4 worm cellular contexts compared by ENCODE assay signal in genomic region chrX:827502-827901, ce11.
TF ChIP-seq lines count a peak whose summit lies in the region.

No protein-coding gene starts in this region.

TF ChIP-seq in whole organism, L2 larva, 48 proteins besides CTCF, POLR2A, EP300 and RAD21 (continues in another document):
- peak; percentile 60 to 68 for TF ChIP-seq mdl-1 (tag; optimal IDR thresholded peaks at IDR 0.05; lab: Kevin White, UChicago)
- TF ChIP-seq nhr-23 (tag; optimal IDR thresholded peaks at IDR 0.05; lab: Kevin White, UChicago) = no peak
- TF ChIP-seq unc-39 (tag; optimal IDR thresholded peaks at IDR 0.05; lab: Kevin White, UChicago) = peak; percentile 32
- TF ChIP-seq nhr-237 (tag; optimal IDR thresholded peaks at IDR 0.05; lab: Kevin White, UChicago) = no peak
- peak; percentile 16 for TF ChIP-seq lin-13 (GFP tag; optimal IDR thresholded peaks at IDR 0.05; lab: Kevin White, UChicago)
- TF ChIP-seq ama-1 (optimal IDR thresholded peaks at IDR 0.05; lab: Kevin White, UChicago) = no peak
- TF ChIP-seq nhr-6 (tag; optimal IDR thresholded peaks at IDR 0.05; lab: Kevin White, UChicago) = peak; percentile 70
- peak; percentile 64 for TF ChIP-seq sem-4 (tag; optimal IDR thresholded peaks at IDR 0.05; lab: Kevin White, UChicago)
- TF ChIP-seq snpc-4 (tag; optimal IDR thresholded peaks at IDR 0.05; lab: Kevin White, UChicago) = no peak
- no peak for TF ChIP-seq ztf-1 (GFP tag; conservative IDR thresholded peaks at IDR 0.05; lab: Robert Waterston, UW)
- TF ChIP-seq blmp-1 (tag; optimal IDR thresholded peaks at IDR 0.05; lab: Kevin White, UChicago; ENCODE audit: insufficient read depth) = peak; percentile 78
- TF ChIP-seq C34F6.9 (tag; optimal IDR thresholded peaks at IDR 0.05; lab: Kevin White, UChicago) = peak; percentile 82
- peak; percentile 67 for TF ChIP-seq F13H6.1 (tag; optimal IDR thresholded peaks at IDR 0.05; lab: Kevin White, UChicago)
- TF ChIP-seq aly-2 (tag; optimal IDR thresholded peaks at IDR 0.05; lab: Kevin White, UChicago) = no peak
- TF ChIP-seq nhr-21 (tag; optimal IDR thresholded peaks at IDR 0.05; lab: Kevin White, UChicago) = no peak
- peak; percentile 90 for TF ChIP-seq nhr-129 (tag; optimal IDR thresholded peaks at IDR 0.05; lab: Kevin White, UChicago)
- peak; percentile 92 for TF ChIP-seq crh-2 (tag; optimal IDR thresholded peaks at IDR 0.05; lab: Kevin White, UChicago)
- peak; percentile 61 for TF ChIP-seq fos-1 (tag; optimal IDR thresholded peaks at IDR 0.05; lab: Kevin White, UChicago)
- TF ChIP-seq mab-5 (tag; optimal IDR thresholded peaks at IDR 0.05; lab: Kevin White, UChicago) = peak; percentile 59
- no peak for TF ChIP-seq nhr-11 (tag; optimal IDR thresholded peaks at IDR 0.05; lab: Kevin White, UChicago)
- peak; percentile 62 for TF ChIP-seq unc-55 (GFP tag; optimal IDR thresholded peaks at IDR 0.05; lab: Kevin White, UChicago)
- TF ChIP-seq nhr-25 (tag; optimal IDR thresholded peaks at IDR 0.05; lab: Kevin White, UChicago) = peak; percentile 22
- peak; percentile 62 for TF ChIP-seq zag-1 (tag; optimal IDR thresholded peaks at IDR 0.05; lab: Kevin White, UChicago)

TF ChIP-seq in whole organism, L4 larva, 104 proteins besides CTCF, POLR2A, EP300 and RAD21 (continues in another document):
- TF ChIP-seq F37D6.2 (tag; optimal IDR thresholded peaks at IDR 0.05; lab: Kevin White, UChicago) (peak; percentile 3), ces-1 (GFP tag; optimal IDR thresholded peaks at IDR 0.05; lab: Kevin White, UChicago) (peak; percentile 46), hlh-11 (tag; optimal IDR thresholded peaks at IDR 0.05; lab: Kevin White, UChicago) (peak; percentile 55), nhr-6 (tag; optimal IDR thresholded peaks at IDR 0.05; lab: Kevin White, UChicago) (peak; percentile 59), nhr-77 (tag; optimal IDR thresholded peaks at IDR 0.05; lab: Kevin White, UChicago) (peak; percentile 33), F26F4.8 (GFP tag; conservative IDR thresholded peaks at IDR 0.05; lab: Robert Waterston, UW) (no peak), hmg-1.1 (GFP tag; IDR thresholded peaks at IDR 0.05; lab: Robert Waterston, UW) (peak; percentile 69; the same call in 1 of the 2 replicates), nhr-25 (tag; optimal IDR thresholded peaks at IDR 0.05; lab: Kevin White, UChicago; ENCODE audit: borderline replicate concordance, insufficient read depth) (peak; percentile 85), nhr-11 (tag; optimal IDR thresholded peaks at IDR 0.05; lab: Kevin White, UChicago) (peak; percentile 82), daf-8 (GFP tag; IDR thresholded peaks at IDR 0.05; lab: Robert Waterston, UW) (no peak), cey-2 (tag; optimal IDR thresholded peaks at IDR 0.05; lab: Kevin White, UChicago; ENCODE audit: borderline replicate concordance, insufficient read depth) (no peak), ctbp-1 (GFP tag; IDR thresholded peaks at IDR 0.05; lab: Robert Waterston, UW) (peak; percentile 82), dve-1 (tag; optimal IDR thresholded peaks at IDR 0.05; lab: Kevin White, UChicago; ENCODE audit: insufficient read depth) (peak; percentile 52), attf-4 (tag; optimal IDR thresholded peaks at IDR 0.05; lab: Kevin White, UChicago) (no peak), pqm-1 (tag; optimal IDR thresholded peaks at IDR 0.05; lab: Kevin White, UChicago) (no peak), vab-7 (GFP tag; IDR thresholded peaks at IDR 0.05; lab: Robert Waterston, UW) (no peak; the same call in 1 of the 2 replicates), ceh-62 (tag; optimal IDR thresholded peaks at IDR 0.05; lab: Kevin White, UChicago) (no peak), spr-3 (GFP tag; optimal IDR thresholded peaks at IDR 0.05; lab: Kevin White, UChicago) (no peak), nhr-28 (tag; optimal IDR thresholded peaks at IDR 0.05; lab: Kevin White, UChicago) (peak; percentile 91), unc-62 (GFP tag; optimal IDR thresholded peaks at IDR 0.05 in 1 of 2; lab: Kevin White, UChicago) (peak in 1 of 2 experiments; percentile 97), unc-62 (tag; optimal IDR thresholded peaks at IDR 0.05; lab: Kevin White, UChicago) (no peak), aha-1 (tag; lab: Kevin White, UChicago) (no peak), fkh-10 (GFP tag; optimal IDR thresholded peaks at IDR 0.05; lab: Kevin White, UChicago) (peak; percentile 89)

TF ChIP-seq in whole organism, late embryonic, 69 proteins besides CTCF, POLR2A, EP300 and RAD21 (continues in another document):
- TF ChIP-seq ceh-34 (tag; optimal IDR thresholded peaks at IDR 0.05; lab: Kevin White, UChicago) = peak; percentile 36
- no peak for TF ChIP-seq hlh-8 (tag; optimal IDR thresholded peaks at IDR 0.05; lab: Kevin White, UChicago)
- no peak for TF ChIP-seq ceh-22 (tag; optimal IDR thresholded peaks at IDR 0.05; lab: Kevin White, UChicago)
- no peak for TF ChIP-seq nhr-232 (tag; optimal IDR thresholded peaks at IDR 0.05; lab: Kevin White, UChicago)
- TF ChIP-seq eyg-1 (tag; optimal IDR thresholded peaks at IDR 0.05; lab: Kevin White, UChicago) = no peak
- TF ChIP-seq unc-42 (tag; optimal IDR thresholded peaks at IDR 0.05; lab: Kevin White, UChicago) = peak; percentile 94
- no peak for TF ChIP-seq pha-4 (tag; optimal IDR thresholded peaks at IDR 0.05; lab: Kevin White, UChicago)
- TF ChIP-seq che-1 (tag; optimal IDR thresholded peaks at IDR 0.05; lab: Kevin White, UChicago) = no peak
- peak; percentile 9 for TF ChIP-seq rnt-1 (tag; optimal IDR thresholded peaks at IDR 0.05; lab: Kevin White, UChicago)
- no peak for TF ChIP-seq madf-2 (tag; optimal IDR thresholded peaks at IDR 0.05; lab: Kevin White, UChicago)
- TF ChIP-seq hlh-15 (tag; optimal IDR thresholded peaks at IDR 0.05; lab: Kevin White, UChicago) = no peak
- no peak for TF ChIP-seq K09A11.1 (tag; optimal IDR thresholded peaks at IDR 0.05; lab: Kevin White, UChicago; ENCODE audit: insufficient read depth)
- peak; percentile 35 for TF ChIP-seq ref-2 (tag; optimal IDR thresholded peaks at IDR 0.05; lab: Kevin White, UChicago)
- TF ChIP-seq ceh-31 (tag; optimal IDR thresholded peaks at IDR 0.05; lab: Kevin White, UChicago) = peak; percentile 70
- no peak for TF ChIP-seq fkh-6 (tag; optimal IDR thresholded peaks at IDR 0.05; lab: Kevin White, UChicago)
- TF ChIP-seq F13H6.1 (tag; optimal IDR thresholded peaks at IDR 0.05; lab: Kevin White, UChicago) = no peak
- TF ChIP-seq syd-9 (tag; optimal IDR thresholded peaks at IDR 0.05; lab: Kevin White, UChicago) = no peak
- TF ChIP-seq hlh-30 (tag; optimal IDR thresholded peaks at IDR 0.05; lab: Kevin White, UChicago; ENCODE audit: insufficient read depth) = no peak
- no peak for TF ChIP-seq ceh-6 (GFP tag; optimal IDR thresholded peaks at IDR 0.05; lab: Kevin White, UChicago)
- TF ChIP-seq ets-4 (tag; optimal IDR thresholded peaks at IDR 0.05; lab: Kevin White, UChicago) = no peak
- no peak for TF ChIP-seq mec-3 (tag; optimal IDR thresholded peaks at IDR 0.05; lab: Kevin White, UChicago; ENCODE audit: borderline replicate concordance)
- TF ChIP-seq sox-4 (tag; optimal IDR thresholded peaks at IDR 0.05; lab: Kevin White, UChicago) = no peak
- peak; percentile 65 for TF ChIP-seq nfya-1 (tag; optimal IDR thresholded peaks at IDR 0.05; lab: Kevin White, UChicago)
- TF ChIP-seq ceh-24 (tag; optimal IDR thresholded peaks at IDR 0.05; lab: Kevin White, UChicago) = no peak
- no peak for TF ChIP-seq Y22D7AL.16 (tag; optimal IDR thresholded peaks at IDR 0.05; lab: Kevin White, UChicago)
- no peak for TF ChIP-seq C38D4.7 (GFP tag; optimal IDR thresholded peaks at IDR 0.05; lab: Kevin White, UChicago)
- no peak for TF ChIP-seq lin-11 (tag; optimal IDR thresholded peaks at IDR 0.05; lab: Kevin White, UChicago)

TF ChIP-seq in whole organism, mixed stage, embryonic, 35 proteins besides CTCF, POLR2A, EP300 and RAD21 (continues in another document):
- TF ChIP-seq ceh-43 (GFP tag; optimal IDR thresholded peaks at IDR 0.05; lab: Kevin White, UChicago) (no peak), ceh-39 (tag; optimal IDR thresholded peaks at IDR 0.05; lab: Kevin White, UChicago) (no peak), nhr-237 (tag; optimal IDR thresholded peaks at IDR 0.05; lab: Kevin White, UChicago) (peak; percentile 41), flh-1 (GFP tag; optimal IDR thresholded peaks at IDR 0.05; lab: Kevin White, UChicago) (no peak), mab-5 (tag; optimal IDR thresholded peaks at IDR 0.05; lab: Kevin White, UChicago) (no peak), blmp-1 (tag; optimal IDR thresholded peaks at IDR 0.05; lab: Kevin White, UChicago) (no peak), unc-120 (tag; optimal IDR thresholded peaks at IDR 0.05; lab: Kevin White, UChicago; ENCODE audit: poor library complexity, severe bottlenecking) (peak; percentile 69), ces-1 (GFP tag; optimal IDR thresholded peaks at IDR 0.05; lab: Kevin White, UChicago) (peak; percentile 91), lsy-2 (tag; optimal IDR thresholded peaks at IDR 0.05; lab: Kevin White, UChicago) (no peak), sem-2 (GFP tag; optimal IDR thresholded peaks at IDR 0.05; lab: Kevin White, UChicago) (no peak), unc-62 (GFP tag; optimal IDR thresholded peaks at IDR 0.05; lab: Kevin White, UChicago) (peak; percentile 13), elt-1 (tag; optimal IDR thresholded peaks at IDR 0.05; lab: Kevin White, UChicago; ENCODE audit: borderline replicate concordance, insufficient read depth) (no peak), ham-2 (GFP tag; optimal IDR thresholded peaks at IDR 0.05; lab: Kevin White, UChicago) (peak; percentile 41), snpc-4 (tag; optimal IDR thresholded peaks at IDR 0.05; lab: Kevin White, UChicago) (no peak), mep-1 (tag; optimal IDR thresholded peaks at IDR 0.05; lab: Kevin White, UChicago) (peak; percentile 24), elt-3 (tag; optimal IDR thresholded peaks at IDR 0.05; lab: Kevin White, UChicago) (no peak), nhr-2 (tag; optimal IDR thresholded peaks at IDR 0.05; lab: Kevin White, UChicago) (no peak), nhr-12 (tag; optimal IDR thresholded peaks at IDR 0.05; lab: Kevin White, UChicago) (no peak), pha-4 (tag; optimal IDR thresholded peaks at IDR 0.05; lab: Kevin White, UChicago) (peak; percentile 43), nhr-28 (tag; optimal IDR thresholded peaks at IDR 0.05; lab: Kevin White, UChicago) (no peak), sptf-1 (tag; optimal IDR thresholded peaks at IDR 0.05; lab: Kevin White, UChicago) (peak; percentile 53), mls-2 (tag; optimal IDR thresholded peaks at IDR 0.05; lab: Kevin White, UChicago) (peak; percentile 12), lin-13 (tag; optimal IDR thresholded peaks at IDR 0.05; lab: Kevin White, UChicago) (no peak), cnd-1 (tag; optimal IDR thresholded peaks at IDR 0.05; lab: Kevin White, UChicago) (no peak), drap-1 (GFP tag; optimal IDR thresholded peaks at IDR 0.05; lab: Kevin White, UChicago) (peak; percentile 42), hlh-1 (tag; optimal IDR thresholded peaks at IDR 0.05; lab: Kevin White, UChicago) (peak; percentile 14), lin-32 (GFP tag; optimal IDR thresholded peaks at IDR 0.05; lab: Kevin White, UChicago) (no peak), unc-39 (tag; optimal IDR thresholded peaks at IDR 0.05; lab: Kevin White, UChicago) (no peak), M03D4.4 (tag; optimal IDR thresholded peaks at IDR 0.05; lab: Kevin White, UChicago) (no peak), ceh-83 (GFP tag; optimal IDR thresholded peaks at IDR 0.05; lab: Kevin White, UChicago) (no peak)
